Fruit fly (Drosophila melanogaster): Measurements from ENCODE around the gene CG18088.
A peak's percentile ranks its signal among the peaks of the same experiment; 100 is the strongest.

The CG18088 gene

DNA sequence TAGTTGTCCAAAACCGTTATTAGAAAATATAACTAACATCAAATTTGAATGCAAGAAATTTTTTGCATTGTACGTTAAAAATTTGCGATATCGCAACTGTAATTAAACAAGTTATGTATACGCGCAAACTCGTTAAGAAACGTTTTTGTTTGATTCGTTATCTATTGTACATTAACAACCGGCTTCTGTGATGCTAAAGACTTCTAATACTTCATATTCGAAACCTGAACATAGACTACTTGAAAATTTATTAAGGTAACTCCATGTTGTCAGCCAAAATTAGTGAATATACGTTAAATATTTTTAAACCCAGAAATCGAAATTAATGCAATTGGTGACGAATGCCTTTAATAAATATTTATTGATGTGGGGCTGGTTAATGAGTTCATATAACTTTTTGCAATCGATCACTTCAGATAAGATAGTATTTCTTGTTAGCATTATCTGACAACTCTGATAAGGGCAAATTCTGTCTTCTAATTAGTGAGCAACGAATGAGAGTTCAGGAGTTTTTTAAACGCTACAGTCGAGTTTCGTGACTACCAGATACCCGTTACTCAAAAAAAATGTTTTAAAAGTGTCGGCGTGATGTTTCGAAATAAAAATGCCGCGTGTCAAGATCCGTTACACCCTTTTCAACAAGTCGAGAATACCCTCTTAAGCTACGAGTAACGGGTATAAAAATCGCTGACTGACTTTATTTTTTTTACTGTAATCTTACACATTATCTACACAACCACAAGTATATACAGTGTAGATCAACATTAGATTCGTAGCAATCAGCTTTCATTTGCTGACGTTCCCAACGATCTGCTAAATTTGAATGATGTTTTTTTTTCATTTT, 14.9 kb upstream of the CG18088 start (continued):
- TF ChIP-seq tx (GFP tag; optimal IDR thresholded peaks at IDR 0.05) (no peak), Hr39 (optimal IDR thresholded peaks at IDR 0.05) (no peak), CG10565 (GFP tag; optimal IDR thresholded peaks at IDR 0.05) (no peak), Bgb (GFP tag; IDR thresholded peaks at IDR 0.05; ENCODE audit: partially characterized antibody) (peak; percentile 81), Ssrp (tag; optimal IDR thresholded peaks at IDR 0.05) (peak; percentile 23), sens-2 (GFP tag; IDR thresholded peaks at IDR 0.05) (no peak), Mrtf (GFP tag; IDR thresholded peaks at IDR 0.05) (peak; percentile 49; the same call in 1 of the 3 replicates), CG9727 (GFP tag; optimal IDR thresholded peaks at IDR 0.05) (peak; percentile 36), z (GFP tag; IDR thresholded peaks at IDR 0.05) (no peak), CG14965 (GFP tag; optimal IDR thresholded peaks at IDR 0.05; ENCODE audit: borderline replicate concordance) (no peak), CG2712 (tag; optimal IDR thresholded peaks at IDR 0.05) (peak; percentile 61), CG12942 (GFP tag; optimal IDR thresholded peaks at IDR 0.05) (no peak), stwl (tag; optimal IDR thresholded peaks at IDR 0.05) (peak; percentile 87), Optix (GFP tag; IDR thresholded peaks at IDR 0.05) (0 out of 3 replicates have a peak, but pooled peaks have one; percentile 26), eyg (GFP tag; optimal IDR thresholded peaks at IDR 0.05) (no peak), Sox100B (GFP tag; optimal IDR thresholded peaks at IDR 0.05) (no peak), mld (GFP tag; IDR thresholded peaks at IDR 0.05; ENCODE audit: partially characterized antibody) (no peak), gcm (GFP tag; optimal IDR thresholded peaks at IDR 0.05) (no peak), CG4328 (GFP tag; optimal IDR thresholded peaks at IDR 0.05) (peak; percentile 15), Side (GFP tag; optimal IDR thresholded peaks at IDR 0.05) (peak; percentile 46), CG31388 (GFP tag; optimal IDR thresholded peaks at IDR 0.05) (no peak), CG10209 (GFP tag; optimal IDR thresholded peaks at IDR 0.05) (peak; percentile 14), Hsf (GFP tag; optimal IDR thresholded peaks at IDR 0.05) (peak; percentile 28), CG11085 (GFP tag; IDR thresholded peaks at IDR 0.05) (peak; percentile 31; the same call in 1 of the 2 replicates), CG30431 (GFP tag; optimal IDR thresholded peaks at IDR 0.05) (no peak), Dip2 (GFP tag; IDR thresholded peaks at IDR 0.05) (no peak), cwo (GFP tag; optimal IDR thresholded peaks at IDR 0.05) (peak; percentile 61), Hr51 (GFP tag; optimal IDR thresholded peaks at IDR 0.05) (peak; percentile 18 to 31), Sry-β (GFP tag; optimal IDR thresholded peaks at IDR 0.05) (no peak), CG8765 (GFP tag; IDR thresholded peaks at IDR 0.05) (peak; percentile 56), CG14050 (GFP tag; IDR thresholded peaks at IDR 0.05) (no peak), CG12104 (GFP tag; optimal IDR thresholded peaks at IDR 0.05) (no peak), CG4282 (GFP tag; optimal IDR thresholded peaks at IDR 0.05) (peak; percentile 10), CHES-1-like (GFP tag; optimal IDR thresholded peaks at IDR 0.05) (peak; percentile 17), CG6791 (GFP tag; IDR thresholded peaks at IDR 0.05; ENCODE audit: partially characterized antibody) (no peak; the same call in 1 of the 3 replicates)

- TF ChIP-seq fd102C (GFP tag; optimal IDR thresholded peaks at IDR 0.05) = no peak
- TF ChIP-seq dan (GFP tag; IDR thresholded peaks at IDR 0.05) = no peak
- no peak for TF ChIP-seq zen (tag; optimal IDR thresholded peaks at IDR 0.05)
- no peak for TF ChIP-seq ranshi (GFP tag; IDR thresholded peaks at IDR 0.05)
- TF ChIP-seq kah (GFP tag; optimal IDR thresholded peaks at IDR 0.05) = no peak
- no peak for TF ChIP-seq inv (GFP tag; IDR thresholded peaks at IDR 0.05; ENCODE audit: partially characterized antibody)
- TF ChIP-seq unc-4 (GFP tag; IDR thresholded peaks at IDR 0.05; ENCODE audit: partially characterized antibody) = no peak
- no peak for TF ChIP-seq CG14860 (GFP tag; IDR thresholded peaks at IDR 0.05; ENCODE audit: partially characterized antibody)
- TF ChIP-seq rib (GFP tag; IDR thresholded peaks at IDR 0.05) = no peak
- no peak for TF ChIP-seq CG13287 (GFP tag; IDR thresholded peaks at IDR 0.05; ENCODE audit: partially characterized antibody)
- no peak for TF ChIP-seq CG1602 (GFP tag; optimal IDR thresholded peaks at IDR 0.05)
- no peak for TF ChIP-seq dmrt99B (tag; optimal IDR thresholded peaks at IDR 0.05)
- TF ChIP-seq CG14441 (GFP tag; IDR thresholded peaks at IDR 0.05) = no peak
- no peak for TF ChIP-seq CG30020 (tag; optimal IDR thresholded peaks at IDR 0.05)
Observed at dm6 chr2L:8955597-8956335, 11.6 kb upstream of the CG18088 start.

All from whole organism, embryonic.